Fruit fly (Drosophila melanogaster): ENCODE measurements around the gene CG31715.

CG31715 gene

DNA sequence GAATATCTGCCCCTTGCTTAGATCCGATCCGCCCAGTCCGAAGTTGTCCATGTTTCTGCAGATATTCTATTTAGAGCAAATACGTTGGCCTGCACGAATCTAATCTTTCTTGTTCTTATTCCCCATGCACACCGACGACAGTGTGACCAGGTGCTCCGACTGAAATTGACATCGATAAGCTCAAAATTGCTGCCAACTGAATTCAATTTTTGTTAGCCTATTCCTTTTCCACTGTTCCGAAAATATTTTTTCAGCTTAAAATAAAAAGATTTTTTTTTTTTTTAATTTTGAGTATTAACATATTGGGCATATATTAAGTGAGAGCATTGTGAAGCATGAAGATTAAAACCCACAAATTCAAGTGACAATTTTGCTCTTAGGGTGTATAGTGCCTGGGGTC, 37.6 kb upstream of the CG31715 start, which contains the start of gene nmd (continued):
- TF ChIP-seq CG16863 (GFP tag; optimal IDR thresholded peaks at IDR 0.05) (no peak), p53 (GFP tag; optimal IDR thresholded peaks at IDR 0.05) (peak; percentile 36), Bteb2 (GFP tag; optimal IDR thresholded peaks at IDR 0.05) (no peak), Sox102F (GFP tag; optimal IDR thresholded peaks at IDR 0.05) (no peak), yki (optimal IDR thresholded peaks at IDR 0.05) (no peak), CG15479 (GFP tag; optimal IDR thresholded peaks at IDR 0.05) (no peak), CG12155 (GFP tag; optimal IDR thresholded peaks at IDR 0.05) (no peak), Hr78 (GFP tag; optimal IDR thresholded peaks at IDR 0.05) (no peak), Eip74EF (GFP tag; optimal IDR thresholded peaks at IDR 0.05) (no peak), dimm (GFP tag; IDR thresholded peaks at IDR 0.05) (no peak), Atf6 (GFP tag; IDR thresholded peaks at IDR 0.05) (no peak), HmgZ (tag; optimal IDR thresholded peaks at IDR 0.05) (peak; percentile 19), fru (optimal IDR thresholded peaks at IDR 0.05) (no peak), CG1832 (GFP tag; optimal IDR thresholded peaks at IDR 0.05) (no peak), CG2199 (GFP tag; IDR thresholded peaks at IDR 0.05) (no peak), btn (GFP tag; optimal IDR thresholded peaks at IDR 0.05) (no peak), CG6813 (GFP tag; optimal IDR thresholded peaks at IDR 0.05) (no peak), ro (GFP tag; IDR thresholded peaks at IDR 0.05) (no peak), CG3847 (GFP tag; IDR thresholded peaks at IDR 0.05) (peak; percentile 72), Dip2 (GFP tag; IDR thresholded peaks at IDR 0.05) (no peak), CG6854 (GFP tag; optimal IDR thresholded peaks at IDR 0.05) (no peak), pho (GFP tag; optimal IDR thresholded peaks at IDR 0.05) (peak; percentile 5), B-H1 (GFP tag; IDR thresholded peaks at IDR 0.05) (no peak), tap (tag; optimal IDR thresholded peaks at IDR 0.05) (no peak), CG14014 (GFP tag; IDR thresholded peaks at IDR 0.05) (no peak), CG7556 (GFP tag; optimal IDR thresholded peaks at IDR 0.05) (no peak), mld (GFP tag; IDR thresholded peaks at IDR 0.05; ENCODE audit: partially characterized antibody) (no peak), Doc3 (GFP tag; IDR thresholded peaks at IDR 0.05; ENCODE audit: partially characterized antibody) (no peak), Oaz (GFP tag; IDR thresholded peaks at IDR 0.05) (no peak), CG31365 (tag; optimal IDR thresholded peaks at IDR 0.05) (no peak), CG3065 (GFP tag; optimal IDR thresholded peaks at IDR 0.05) (no peak), CG6654 (GFP tag; optimal IDR thresholded peaks at IDR 0.05) (no peak), CG14667 (GFP tag; IDR thresholded peaks at IDR 0.05) (no peak), CG9609 (GFP tag; optimal IDR thresholded peaks at IDR 0.05) (no peak), CG12219 (GFP tag; optimal IDR thresholded peaks at IDR 0.05) (no peak), luna (GFP tag; optimal IDR thresholded peaks at IDR 0.05) (no peak), CG30403 (GFP tag; optimal IDR thresholded peaks at IDR 0.05) (peak; percentile 21), Antp (GFP tag; optimal IDR thresholded peaks at IDR 0.05) (no peak), ato (GFP tag; IDR thresholded peaks at IDR 0.05; ENCODE audit: partially characterized antibody) (no peak), CG15269 (tag; optimal IDR thresholded peaks at IDR 0.05) (peak; percentile 6), ham (GFP tag; IDR thresholded peaks at IDR 0.05) (no peak), Max (GFP tag; optimal IDR thresholded peaks at IDR 0.05) (peak; percentile 51), en (GFP tag; optimal IDR thresholded peaks at IDR 0.05) (no peak), vnd (GFP tag; IDR thresholded peaks at IDR 0.05; ENCODE audit: partially characterized antibody) (no peak), HLH54F (GFP tag; optimal IDR thresholded peaks at IDR 0.05) (no peak), her (GFP tag; optimal IDR thresholded peaks at IDR 0.05) (no peak), tll (GFP tag; optimal IDR thresholded peaks at IDR 0.05) (no peak), CG14860 (GFP tag; IDR thresholded peaks at IDR 0.05; ENCODE audit: partially characterized antibody) (no peak), Ptx1 (GFP tag; IDR thresholded peaks at IDR 0.05) (0 out of 2 replicates have a peak, but pooled peaks have one; percentile 13), pan (optimal IDR thresholded peaks at IDR 0.05) (no peak), pan (GFP tag; optimal IDR thresholded peaks at IDR 0.05 in 1 of 2, IDR thresholded peaks at IDR 0.05 in 1 of 2) (no peak), gfzf (GFP tag; optimal IDR thresholded peaks at IDR 0.05) (peak; percentile 86)
